Worm (Caenorhabditis elegans) whole organism, L1 larva: Measurements from ENCODE around the gene Y77E11A.23.

Experiments used
- blmp-1 ChIP-seq: fragments of 150-350 bp; optimal IDR thresholded peaks from 2 replicates; lab custom pipeline; 2014; ENCODE audit warnings: missing biosample characterization, missing genetic modification characterization
- ceh-82 ChIP-seq, 3 experiments: fragments of 150-350 bp in 1 of 3; sonication (generic microtip) in 2 of 3; optimal IDR thresholded peaks; 2 replicates each; lab custom pipeline; 2014 to 2017; ENCODE audit warnings: missing biosample characterization in 3 of 3, missing genetic modification characterization in 3 of 3
- ces-1 ChIP-seq: fragments of 150-350 bp; optimal IDR thresholded peaks from 2 replicates; lab custom pipeline; 2014; ENCODE audit warnings: missing biosample characterization, missing genetic modification reagents, missing genetic modification characterization
- dpl-1 ChIP-seq, 3 experiments: fragments of 150-350 bp in 2 of 3; sonication (generic microtip) in 1 of 3; optimal IDR thresholded peaks; 2 replicates each; lab custom pipeline; 2014 to 2017; ENCODE audit warnings: missing biosample characterization in 3 of 3, missing genetic modification characterization in 3 of 3, missing genetic modification reagents in 3 of 3
- efl-3 ChIP-seq: fragments of 200-800 bp; sonication (Bioruptor generic); optimal IDR thresholded peaks from 2 replicates; lab custom pipeline; 2018; ENCODE audit warnings: mild to moderate bottlenecking, missing genetic modification characterization, missing compliant biosample characterization
- fos-1 ChIP-seq: fragments of 150-350 bp; optimal IDR thresholded peaks from 2 replicates; lab custom pipeline; 2014; ENCODE audit warnings: missing biosample characterization, missing genetic modification characterization
- nhr-12 ChIP-seq: sonication (generic microtip); optimal IDR thresholded peaks from 2 replicates; lab custom pipeline; 2017; ENCODE audit warnings: missing biosample characterization, missing genetic modification characterization
- nhr-19 ChIP-seq: fragments of 200-800 bp; sonication (Bioruptor generic); conservative IDR thresholded peaks from 2 replicates; pipeline ENCODE4 v1.3.6; 2022; ENCODE audit warnings: missing genetic modification characterization, missing compliant biosample characterization
- nhr-237 ChIP-seq: fragments of 150-350 bp; optimal IDR thresholded peaks from 2 replicates; lab custom pipeline; 2014; ENCODE audit warnings: missing biosample characterization, missing genetic modification characterization
- nhr-47 ChIP-seq: sonication (generic microtip); optimal IDR thresholded peaks from 2 replicates; lab custom pipeline; 2016; ENCODE audit warnings: mild to moderate bottlenecking, missing genetic modification characterization, moderate library complexity, missing compliant biosample characterization
- rnt-1 ChIP-seq: sonication (generic microtip); optimal IDR thresholded peaks from 2 replicates; lab custom pipeline; 2016; ENCODE audit warnings: mild to moderate bottlenecking, missing genetic modification characterization, moderate library complexity, missing compliant biosample characterization
- snpc-4 ChIP-seq: fragments of 150-350 bp; optimal IDR thresholded peaks from 2 replicates; lab custom pipeline; 2014; ENCODE audit warnings: missing biosample characterization, missing genetic modification characterization
- unc-62 ChIP-seq: fragments of 150-350 bp; optimal IDR thresholded peaks from 2 replicates; lab custom pipeline; 2014; ENCODE audit warnings: missing biosample characterization, missing genetic modification reagents, missing genetic modification characterization

ce11 chrIV:1380350-1380749, 49.8 kb downstream of the Y77E11A.23 start:
- no peak for TF ChIP-seq nhr-19
- no peak for TF ChIP-seq nhr-237 (tag; lab: Kevin White, UChicago)
- TF ChIP-seq fos-1 (tag; lab: Kevin White, UChicago), result no peak
- TF ChIP-seq blmp-1 (tag; lab: Kevin White, UChicago), result no peak
- TF ChIP-seq efl-3, result no peak
- no peak for TF ChIP-seq unc-62
- TF ChIP-seq ces-1, result no peak
- no peak for TF ChIP-seq dpl-1 (GFP tag; optimal IDR thresholded peaks at IDR 0.05; lab: Kevin White, UChicago)
- no peak for TF ChIP-seq nhr-47 (tag; lab: Kevin White, UChicago)
- TF ChIP-seq ceh-82 (tag; optimal IDR thresholded peaks at IDR 0.05; lab: Kevin White, UChicago), result no peak
- no peak for TF ChIP-seq rnt-1 (tag; lab: Kevin White, UChicago)
- TF ChIP-seq snpc-4 (tag; lab: Kevin White, UChicago), result no peak
- no peak for TF ChIP-seq nhr-12 (tag; lab: Kevin White, UChicago)
